Fruit fly (Drosophila melanogaster): ENCODE data around the gene Phf7.

DNA sequence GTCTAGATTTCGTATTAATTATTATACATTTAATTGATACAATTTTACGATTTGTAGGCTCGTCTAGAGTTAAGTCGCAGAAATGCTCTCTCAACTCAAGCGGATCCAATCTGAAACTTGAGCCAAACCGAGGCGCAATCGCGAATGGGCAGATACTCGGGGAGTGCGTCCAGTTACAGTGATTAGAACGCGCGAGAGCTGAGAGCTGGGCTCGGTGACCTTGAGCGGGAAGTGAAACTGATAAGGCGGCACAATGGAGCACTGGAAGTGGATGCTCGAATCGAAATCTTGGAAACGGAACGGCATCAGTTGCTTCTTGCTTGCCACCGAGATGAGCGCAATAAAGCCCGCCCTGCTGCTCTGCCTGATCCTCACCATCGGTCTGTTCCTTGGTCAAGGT, 43.5 kb downstream of the Phf7 start, which contains the start of gene CG34331:
- TF ChIP-seq usp (GFP tag; optimal IDR thresholded peaks at IDR 0.05) (no peak), pan (optimal IDR thresholded peaks at IDR 0.05) (no peak), psq (optimal IDR thresholded peaks at IDR 0.05) (no peak), CG8478 (optimal IDR thresholded peaks at IDR 0.05) (no peak), Dll (optimal IDR thresholded peaks at IDR 0.05) (no peak)
